Worm (Caenorhabditis elegans) whole organism, L1 larva: ENCODE measurements around the gene F56D5.5.

ENCODE experiments used
- C16A3.4 ChIP-seq: fragments of 150-350 bp; optimal IDR thresholded peaks from 2 replicates; lab custom pipeline; 2014; ENCODE audit warnings: missing biosample characterization, missing genetic modification characterization
- C34B4.2 ChIP-seq: sonication (generic microtip); optimal IDR thresholded peaks from 2 replicates; lab custom pipeline; 2017; ENCODE audit warnings: mild to moderate bottlenecking, missing genetic modification characterization, missing compliant biosample characterization
- F16B12.6 ChIP-seq: fragments of 150-350 bp; optimal IDR thresholded peaks from 2 replicates; lab custom pipeline; 2014; ENCODE audit warnings: missing biosample characterization, missing genetic modification characterization
- aha-1 ChIP-seq: fragments of 150-350 bp; optimal IDR thresholded peaks from 2 replicates; lab custom pipeline; 2014; ENCODE audit warnings: missing biosample characterization, missing genetic modification characterization
- alr-1 ChIP-seq: fragments of 200-800 bp; sonication (Bioruptor generic); optimal IDR thresholded peaks from 2 replicates; lab custom pipeline; 2018; ENCODE audit warnings: borderline replicate concordance, mild to moderate bottlenecking, missing genetic modification characterization, missing compliant biosample characterization
- ama-1 ChIP-seq: fragments of 150-350 bp; optimal IDR thresholded peaks from 2 replicates; lab custom pipeline; 2014
- blmp-1 ChIP-seq: fragments of 150-350 bp; optimal IDR thresholded peaks from 2 replicates; lab custom pipeline; 2014; ENCODE audit warnings: missing biosample characterization, missing genetic modification characterization
- ceh-88 ChIP-seq: fragments of 200-800 bp; sonication (Bioruptor generic); IDR thresholded peaks from 2 replicates; pipeline ENCODE4 v1.3.6; 2022; ENCODE audit warnings: missing genetic modification characterization, missing compliant biosample characterization
- ceh-90 ChIP-seq: sonication (generic microtip); optimal IDR thresholded peaks from 2 replicates; lab custom pipeline; 2016; ENCODE audit warnings: missing genetic modification characterization, missing compliant biosample characterization
- ces-1 ChIP-seq: fragments of 150-350 bp; optimal IDR thresholded peaks from 2 replicates; lab custom pipeline; 2014; ENCODE audit warnings: missing biosample characterization, missing genetic modification reagents, missing genetic modification characterization
- dpl-1 ChIP-seq, 3 experiments: fragments of 150-350 bp in 2 of 3; sonication (generic microtip) in 1 of 3; optimal IDR thresholded peaks; 2 replicates each; lab custom pipeline; 2014 to 2017; ENCODE audit warnings: missing biosample characterization in 3 of 3, missing genetic modification characterization in 3 of 3, missing genetic modification reagents in 3 of 3
- efl-1 ChIP-seq, 4 experiments: fragments of 150-350 bp; optimal IDR thresholded peaks in 3 of 4; peaks in 1 of 4; 1 replicate in 1 of 4; 2 replicates in 3 of 4; lab custom pipeline; 2014; ENCODE audit warnings: missing biosample characterization in 2 of 4, missing genetic modification characterization in 2 of 4, missing genetic modification reagents in 2 of 4
- egl-27 ChIP-seq, 2 experiments: fragments of 150-350 bp in 1 of 2; sonication (generic microtip); optimal IDR thresholded peaks; 3 replicates each; lab custom pipeline; 2017 to 2018; ENCODE audit warnings: missing biosample characterization in 2 of 2, missing genetic modification characterization in 2 of 2, missing genetic modification reagents in 2 of 2
- elt-2 ChIP-seq: sonication (generic microtip); optimal IDR thresholded peaks from 2 replicates; lab custom pipeline; 2016; ENCODE audit warnings: missing genetic modification characterization, mild to moderate bottlenecking, inconsistent platforms, missing compliant biosample characterization, missing genetic modification reagents
- fkh-10 ChIP-seq: sonication (generic microtip); optimal IDR thresholded peaks from 2 replicates; lab custom pipeline; 2017; ENCODE audit warnings: missing biosample characterization, missing genetic modification reagents, missing genetic modification characterization
- fkh-4 ChIP-seq: sonication (generic microtip); optimal IDR thresholded peaks from 2 replicates; lab custom pipeline; 2016; ENCODE audit warnings: missing compliant biosample characterization, missing genetic modification characterization, borderline replicate concordance
- fkh-8 ChIP-seq: sonication (generic microtip); optimal IDR thresholded peaks from 2 replicates; lab custom pipeline; 2016; ENCODE audit warnings: mild to moderate bottlenecking, missing genetic modification characterization, missing compliant biosample characterization
- fos-1 ChIP-seq: fragments of 150-350 bp; optimal IDR thresholded peaks from 2 replicates; lab custom pipeline; 2014; ENCODE audit warnings: missing biosample characterization, missing genetic modification characterization
- hlh-4 ChIP-seq: sonication (generic microtip); optimal IDR thresholded peaks from 2 replicates; lab custom pipeline; 2016; ENCODE audit warnings: mild to moderate bottlenecking, missing genetic modification characterization, missing compliant biosample characterization
- isw-1 ChIP-seq: fragments of 200-800 bp; sonication (Bioruptor generic); IDR thresholded peaks from 2 replicates; pipeline ENCODE4 v1.3.6; 2022; ENCODE audit warnings: missing genetic modification characterization, missing compliant biosample characterization
- jun-1 ChIP-seq: fragments of 150-350 bp; optimal IDR thresholded peaks from 2 replicates; lab custom pipeline; 2014; ENCODE audit warnings: missing biosample characterization, missing genetic modification reagents, missing genetic modification characterization
- lin-13 ChIP-seq: fragments of 150-350 bp; optimal IDR thresholded peaks from 2 replicates; lab custom pipeline; 2014; ENCODE audit warnings: missing biosample characterization, missing genetic modification reagents, missing genetic modification characterization
- lin-14 ChIP-seq: fragments of 200-800 bp; sonication (Bioruptor generic); optimal IDR thresholded peaks from 2 replicates; lab custom pipeline; 2018; ENCODE audit warnings: mild to moderate bottlenecking, missing genetic modification characterization, moderate library complexity, missing compliant biosample characterization
- lin-35 ChIP-seq, 2 experiments: fragments of 150-350 bp; optimal IDR thresholded peaks; 2 replicates each; lab custom pipeline; 2014; ENCODE audit warnings: missing biosample characterization in 2 of 2, missing genetic modification characterization in 2 of 2, missing genetic modification reagents in 2 of 2
- lin-39 ChIP-seq: fragments of 150-350 bp; optimal IDR thresholded peaks from 2 replicates; lab custom pipeline; 2014; ENCODE audit warnings: missing biosample characterization, missing genetic modification reagents, missing genetic modification characterization
- lir-3 ChIP-seq: sonication (generic microtip); optimal IDR thresholded peaks from 2 replicates; lab custom pipeline; 2016; ENCODE audit warnings: mild to moderate bottlenecking, missing genetic modification characterization, moderate library complexity, missing compliant biosample characterization; ENCODE audit not compliant: poor library complexity
- lsy-2 ChIP-seq, 2 experiments: fragments of 150-350 bp; optimal IDR thresholded peaks; 2 replicates each; lab custom pipeline; 2014; ENCODE audit warnings: missing biosample characterization in 2 of 2, missing genetic modification characterization in 2 of 2
- mab-9 ChIP-seq: fragments of 200-800 bp; sonication (Bioruptor generic); IDR thresholded peaks from 2 replicates; pipeline ENCODE4 v1.3.6; 2022; ENCODE audit warnings: missing genetic modification reagents, missing genetic modification characterization, missing compliant biosample characterization
- mdl-1 ChIP-seq, 2 experiments: fragments of 150-350 bp; optimal IDR thresholded peaks; 2 replicates each; lab custom pipeline; 2014 to 2017; ENCODE audit warnings: missing biosample characterization in 2 of 2, missing genetic modification characterization in 2 of 2, inconsistent platforms in 1 of 2
- nhr-12 ChIP-seq: sonication (generic microtip); optimal IDR thresholded peaks from 2 replicates; lab custom pipeline; 2017; ENCODE audit warnings: missing biosample characterization, missing genetic modification characterization
- nhr-19 ChIP-seq: fragments of 200-800 bp; sonication (Bioruptor generic); conservative IDR thresholded peaks from 2 replicates; pipeline ENCODE4 v1.3.6; 2022; ENCODE audit warnings: missing genetic modification characterization, missing compliant biosample characterization
- nhr-47 ChIP-seq: sonication (generic microtip); optimal IDR thresholded peaks from 2 replicates; lab custom pipeline; 2016; ENCODE audit warnings: mild to moderate bottlenecking, missing genetic modification characterization, moderate library complexity, missing compliant biosample characterization
- pax-3 ChIP-seq: fragments of 200-800 bp; sonication (Bioruptor generic); optimal IDR thresholded peaks from 2 replicates; lab custom pipeline; 2018; ENCODE audit warnings: mild to moderate bottlenecking, missing genetic modification characterization, moderate library complexity, missing compliant biosample characterization
- skn-1 ChIP-seq: fragments of 150-350 bp; optimal IDR thresholded peaks from 2 replicates; lab custom pipeline; 2014; ENCODE audit warnings: missing biosample characterization, missing genetic modification characterization
- sptf-1 ChIP-seq: fragments of 150-350 bp; optimal IDR thresholded peaks from 2 replicates; lab custom pipeline; 2014; ENCODE audit warnings: missing biosample characterization, missing genetic modification characterization
- tbx-2 ChIP-seq: sonication (generic microtip); optimal IDR thresholded peaks from 2 replicates; lab custom pipeline; 2016; ENCODE audit warnings: missing genetic modification characterization, missing compliant biosample characterization
- xbp-1 ChIP-seq: sonication (generic microtip); optimal IDR thresholded peaks from 2 replicates; lab custom pipeline; 2016; ENCODE audit warnings: missing genetic modification characterization, missing compliant biosample characterization
- zag-1 ChIP-seq: fragments of 150-350 bp; optimal IDR thresholded peaks from 2 replicates; lab custom pipeline; 2014; ENCODE audit warnings: missing biosample characterization, missing genetic modification characterization
- zip-4 ChIP-seq: fragments of 200-800 bp; sonication (Bioruptor generic); optimal IDR thresholded peaks from 2 replicates; lab custom pipeline; 2018; ENCODE audit warnings: mild to moderate bottlenecking, missing genetic modification characterization, moderate library complexity, missing compliant biosample characterization

F56D5.5 gene

DNA sequence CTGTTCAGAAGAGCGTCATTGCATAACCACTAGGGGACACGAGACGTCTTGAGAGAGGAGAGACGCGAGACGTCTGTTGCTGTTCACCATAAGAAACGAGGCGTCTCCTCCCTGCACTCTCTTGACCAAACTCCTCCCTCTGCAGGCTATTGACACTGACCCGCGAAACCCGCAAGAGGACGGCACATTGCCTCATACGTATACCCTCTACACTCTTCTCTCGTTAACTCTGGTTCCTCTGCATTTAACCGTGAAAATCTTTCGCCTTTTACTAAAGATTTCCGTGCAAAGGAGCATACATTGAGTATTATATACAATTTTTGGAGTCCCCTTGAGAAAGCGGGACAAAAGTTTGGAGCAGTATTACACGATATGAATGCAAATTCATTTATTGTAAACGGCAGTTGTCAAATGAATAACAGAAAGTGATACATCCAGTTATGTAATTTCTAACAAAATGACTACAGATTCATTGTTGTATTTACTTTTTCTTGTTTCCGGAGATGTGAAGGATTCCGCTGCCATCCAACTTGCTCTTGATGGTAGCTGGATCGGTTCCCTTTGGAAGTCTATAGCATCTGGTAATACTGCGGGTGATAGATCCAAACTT, 36.6 kb upstream of the F56D5.5 start (continued):
- TF ChIP-seq lin-13 (GFP tag; lab: Kevin White, UChicago) (peak; percentile 91), fkh-8 (peak; percentile 94), blmp-1 (peak; percentile 62), lir-3 (peak; percentile 72), lin-14 (peak; percentile 99), skn-1 (peak; percentile 78), ceh-88 (GFP tag; lab: Robert Waterston, UW) (peak; percentile 72), sptf-1 (tag; lab: Kevin White, UChicago) (no peak), ama-1 (lab: Kevin White, UChicago) (peak; percentile 98), mdl-1 (tag; optimal IDR thresholded peaks at IDR 0.05; lab: Kevin White, UChicago) (peak in 1 of 2 experiments; percentile 91), xbp-1 (tag; lab: Kevin White, UChicago) (peak; percentile 96), C34B4.2 (tag; lab: Kevin White, UChicago) (no peak), ces-1 (GFP tag; lab: Kevin White, UChicago) (no peak), C16A3.4 (tag; lab: Kevin White, UChicago) (peak; percentile 92), aha-1 (peak; percentile 22), ceh-90 (tag; lab: Kevin White, UChicago) (no peak), tbx-2 (tag; lab: Kevin White, UChicago) (peak; percentile 95), nhr-19 (GFP tag; lab: Robert Waterston, UW) (peak; percentile 96), egl-27 (tag; optimal IDR thresholded peaks at IDR 0.05; lab: Kevin White, UChicago) (peak; percentile 52 to 79), mab-9 (peak; percentile 88), pax-3 (tag; lab: Kevin White, UChicago) (peak; percentile 85), jun-1 (peak; percentile 95), isw-1 (GFP tag; lab: Robert Waterston, UW) (peak; percentile 84), efl-1 (optimal IDR thresholded peaks at IDR 0.05; lab: Kevin White, UChicago) (peak; percentile 83 to 84), efl-1 (GFP tag; optimal IDR thresholded peaks at IDR 0.05 in 1 of 2; lab: Kevin White, UChicago) (peak; percentile 70 to 97), fos-1 (tag; lab: Kevin White, UChicago) (peak; percentile 89), F16B12.6 (tag; lab: Kevin White, UChicago) (peak; percentile 51), nhr-47 (tag; lab: Kevin White, UChicago) (peak; percentile 97), lin-39 (tag; lab: Kevin White, UChicago) (peak; percentile 86), fkh-4 (peak; percentile 52), hlh-4 (tag; lab: Kevin White, UChicago) (no peak), nhr-12 (tag; lab: Kevin White, UChicago) (no peak), lin-35 (GFP tag; optimal IDR thresholded peaks at IDR 0.05; lab: Kevin White, UChicago) (peak; percentile 83 to 88), fkh-10 (peak; percentile 87), lsy-2 (tag; optimal IDR thresholded peaks at IDR 0.05; lab: Kevin White, UChicago) (peak; percentile 87 to 90), elt-2 (tag; lab: Kevin White, UChicago) (peak; percentile 84), zip-4 (peak; percentile 79), zag-1 (peak; percentile 61)

ce11 chrIV:9443940-9444339, 36.0 kb upstream of the F56D5.5 start, which contains the start of gene F38E11.9:
F38E11.9 (minus strand) TSS chrIV:9444040.
- TF ChIP-seq hlh-4 (tag; lab: Kevin White, UChicago), result no peak
- TF ChIP-seq nhr-12 (tag; lab: Kevin White, UChicago), result no peak
- no peak for TF ChIP-seq isw-1 (GFP tag; lab: Robert Waterston, UW)
- TF ChIP-seq alr-1 (tag; lab: Kevin White, UChicago), result no peak
- TF ChIP-seq dpl-1 (GFP tag; optimal IDR thresholded peaks at IDR 0.05; lab: Kevin White, UChicago), result no peak
